Worm (Caenorhabditis elegans) whole organism, L4 larva: ENCODE results near the gene twk-40.
"Not testable (repeated sequence)": the region's sequence is repeated elsewhere in the genome, so short reads cannot be mapped to it uniquely, and the experiment has no call there.

ENCODE experiments used
- F26F4.8 ChIP-seq: fragments of 200-800 bp; sonication (Bioruptor generic); conservative IDR thresholded peaks from 2 replicates; pipeline ENCODE4 v1.3.6; 2022; ENCODE audit warnings: missing genetic modification characterization, missing compliant biosample characterization
- F44E2.7 ChIP-seq: fragments of 200-800 bp; sonication (Bioruptor generic); IDR thresholded peaks from 2 replicates; pipeline ENCODE4 v2.1.2; 2022; ENCODE audit warnings: missing genetic modification characterization, missing compliant biosample characterization
- T26A8.4 ChIP-seq: fragments of 200-800 bp; sonication (Bioruptor generic); IDR thresholded peaks from 2 replicates; pipeline ENCODE4 v1.3.6; 2022; ENCODE audit warnings: missing genetic modification characterization, missing compliant biosample characterization
- Y105C5A.15 ChIP-seq: fragments of 200-800 bp; sonication (Bioruptor generic); IDR thresholded peaks from 2 replicates; pipeline ENCODE4 v1.3.6; 2022; ENCODE audit warnings: missing genetic modification characterization, missing compliant biosample characterization
- Y48G9A.11 ChIP-seq: fragments of 200-800 bp; sonication (Bioruptor generic); IDR thresholded peaks from 2 replicates; pipeline ENCODE4 v1.3.6; 2022; ENCODE audit warnings: missing genetic modification reagents, missing genetic modification characterization, missing compliant biosample characterization
- Y75B8A.6 ChIP-seq: fragments of 200-800 bp; sonication (Bioruptor generic); IDR thresholded peaks from 2 replicates; pipeline ENCODE4 v1.3.6; 2022; ENCODE audit warnings: missing genetic modification reagents, missing genetic modification characterization, missing compliant biosample characterization
- aha-1 ChIP-seq: fragments of 150-350 bp; peaks from one replicate; lab custom pipeline; 2014; ENCODE audit warnings: missing biosample characterization, missing genetic modification characterization
- ama-1 ChIP-seq: fragments of 150-350 bp; optimal IDR thresholded peaks from 2 replicates; lab custom pipeline; 2014; ENCODE audit warnings: inconsistent platforms, mixed read lengths
- arid-1 ChIP-seq: fragments of 200-800 bp; sonication (Bioruptor generic); conservative IDR thresholded peaks from 2 replicates; pipeline ENCODE4 v1.3.6; 2022; ENCODE audit warnings: missing genetic modification reagents, missing genetic modification characterization, missing compliant biosample characterization
- ceh-32 ChIP-seq: sonication (generic microtip); optimal IDR thresholded peaks from 2 replicates; lab custom pipeline; 2016; ENCODE audit warnings: mild to moderate bottlenecking, missing genetic modification characterization, missing compliant biosample characterization; ENCODE audit not compliant: poor library complexity
- ceh-44 ChIP-seq: fragments of 200-800 bp; sonication (Bioruptor generic); IDR thresholded peaks from 2 replicates; pipeline ENCODE4 v1.3.6; 2022; ENCODE audit warnings: missing genetic modification reagents, missing genetic modification characterization, missing compliant biosample characterization
- ctbp-1 ChIP-seq: fragments of 200-800 bp; sonication (Bioruptor generic); IDR thresholded peaks from 2 replicates; pipeline ENCODE4 v1.3.6; 2022; ENCODE audit warnings: missing genetic modification reagents, missing genetic modification characterization, missing compliant biosample characterization
- daf-19 ChIP-seq: fragments of 200-800 bp; sonication (Bioruptor generic); conservative IDR thresholded peaks from 2 replicates; pipeline ENCODE4 v1.3.6; 2022; ENCODE audit warnings: missing genetic modification characterization, missing compliant biosample characterization
- dmd-6 ChIP-seq: fragments of 200-800 bp; sonication (Bioruptor generic); IDR thresholded peaks from 2 replicates; pipeline ENCODE4 v1.3.6; 2022; ENCODE audit warnings: missing genetic modification reagents, missing genetic modification characterization, missing compliant biosample characterization
- dmd-8 ChIP-seq: fragments of 200-800 bp; sonication (Bioruptor generic); IDR thresholded peaks from 2 replicates; pipeline ENCODE4 v1.3.6; 2022; ENCODE audit warnings: missing genetic modification characterization, missing compliant biosample characterization
- dmd-9 ChIP-seq: fragments of 200-800 bp; sonication (Bioruptor generic); IDR thresholded peaks from 2 replicates; pipeline ENCODE4 v1.3.6; 2022; ENCODE audit warnings: missing genetic modification reagents, missing genetic modification characterization, missing compliant biosample characterization
- dpl-1 ChIP-seq: fragments of 150-350 bp; optimal IDR thresholded peaks from 2 replicates; lab custom pipeline; 2014; ENCODE audit warnings: missing biosample characterization, missing genetic modification reagents, missing genetic modification characterization
- egl-43 ChIP-seq: fragments of 200-800 bp; sonication (Bioruptor generic); IDR thresholded peaks from 2 replicates; pipeline ENCODE4 v1.3.6; 2022; ENCODE audit warnings: missing genetic modification reagents, missing genetic modification characterization, missing compliant biosample characterization
- fos-1 ChIP-seq: fragments of 150-350 bp; optimal IDR thresholded peaks from 2 replicates; lab custom pipeline; 2014; ENCODE audit warnings: missing biosample characterization, missing genetic modification characterization
- lim-7 ChIP-seq: fragments of 200-800 bp; sonication (Bioruptor generic); IDR thresholded peaks from 2 replicates; pipeline ENCODE4 v1.3.6; 2022; ENCODE audit warnings: missing genetic modification characterization, missing compliant biosample characterization
- lin-1 ChIP-seq: fragments of 200-800 bp; sonication (Bioruptor generic); IDR thresholded peaks from 2 replicates; pipeline ENCODE4 v1.3.6; 2022; ENCODE audit warnings: missing genetic modification reagents, missing genetic modification characterization, missing compliant biosample characterization
- lin-13 ChIP-seq: fragments of 150-350 bp; optimal IDR thresholded peaks from 2 replicates; lab custom pipeline; 2014; ENCODE audit warnings: missing biosample characterization, missing genetic modification reagents, missing genetic modification characterization
- lin-29 ChIP-seq: fragments of 200-800 bp; sonication (Bioruptor generic); IDR thresholded peaks from 2 replicates; pipeline ENCODE4 v1.3.6; 2022; ENCODE audit warnings: missing genetic modification reagents, missing genetic modification characterization, missing compliant biosample characterization
- lin-38 ChIP-seq: fragments of 200-800 bp; sonication (Bioruptor generic); IDR thresholded peaks from 2 replicates; pipeline ENCODE4 v1.3.6; 2022; ENCODE audit warnings: missing genetic modification reagents, missing genetic modification characterization, missing compliant biosample characterization
- madf-5 ChIP-seq, 2 experiments: fragments of 200-800 bp; sonication (Bioruptor generic); IDR thresholded peaks; 2 replicates each; pipeline ENCODE4 v1.3.6; 2022; ENCODE audit warnings: missing compliant biosample characterization in 2 of 2, missing genetic modification characterization in 2 of 2
- madf-9 ChIP-seq: fragments of 200-800 bp; sonication (Bioruptor generic); conservative IDR thresholded peaks from 2 replicates; pipeline ENCODE4 v1.3.6; 2022; ENCODE audit warnings: missing genetic modification reagents, missing genetic modification characterization, missing compliant biosample characterization
- mdl-1 ChIP-seq, 2 experiments: fragments of 150-350 bp in 1 of 2; sonication (generic microtip) in 1 of 2; optimal IDR thresholded peaks; 2 replicates each; lab custom pipeline; 2014 to 2017; ENCODE audit warnings: missing biosample characterization in 2 of 2, missing genetic modification characterization in 2 of 2
- mdt-29 ChIP-seq: fragments of 200-800 bp; sonication (Bioruptor generic); IDR thresholded peaks from 2 replicates; pipeline ENCODE4 v1.3.6; 2022; ENCODE audit warnings: missing genetic modification reagents, missing genetic modification characterization, missing compliant biosample characterization
- nhr-76 ChIP-seq: fragments of 150-350 bp; optimal IDR thresholded peaks from 2 replicates; lab custom pipeline; 2014; ENCODE audit warnings: missing biosample characterization, missing genetic modification characterization
- pha-4 ChIP-seq, 2 experiments: fragments of 150-350 bp in 1 of 2; fragments of 200-800 bp in 1 of 2; sonication (Bioruptor generic) in 1 of 2; IDR thresholded peaks in 1 of 2; optimal IDR thresholded peaks in 1 of 2; 2 replicates each; pipeline versions ENCODE4 v1.3.6 to Lab custom; 2014 to 2022; ENCODE audit warnings: missing genetic modification characterization in 2 of 2, missing genetic modification reagents in 2 of 2, missing biosample characterization in 1 of 2, missing compliant biosample characterization in 1 of 2
- php-3 ChIP-seq: fragments of 200-800 bp; sonication (Bioruptor generic); IDR thresholded peaks from 2 replicates; pipeline ENCODE4 v1.3.6; 2022; ENCODE audit warnings: missing genetic modification reagents, missing genetic modification characterization, missing compliant biosample characterization
- pqm-1 ChIP-seq: sonication (generic microtip); optimal IDR thresholded peaks from 2 replicates; lab custom pipeline; 2017; ENCODE audit warnings: missing biosample characterization, missing genetic modification characterization
- saeg-2 ChIP-seq: fragments of 200-800 bp; sonication (Bioruptor generic); IDR thresholded peaks from 2 replicates; pipeline ENCODE4 v1.3.6; 2022; ENCODE audit warnings: missing genetic modification reagents, missing genetic modification characterization, missing compliant biosample characterization
- set-16 ChIP-seq: fragments of 200-800 bp; sonication (Bioruptor generic); IDR thresholded peaks from 2 replicates; pipeline ENCODE4 v1.3.6; 2022; ENCODE audit warnings: missing genetic modification reagents, missing genetic modification characterization, missing compliant biosample characterization
- skn-1 ChIP-seq: fragments of 150-350 bp; optimal IDR thresholded peaks from 2 replicates; lab custom pipeline; 2014; ENCODE audit warnings: missing biosample characterization, missing genetic modification characterization
- snpc-1.2 ChIP-seq: fragments of 200-800 bp; sonication (Bioruptor generic); IDR thresholded peaks from 2 replicates; pipeline ENCODE4 v1.3.6; 2022; ENCODE audit warnings: missing genetic modification reagents, missing genetic modification characterization, missing compliant biosample characterization
- snpc-4 ChIP-seq: fragments of 150-350 bp; optimal IDR thresholded peaks from 2 replicates; lab custom pipeline; 2014; ENCODE audit warnings: missing biosample characterization, missing genetic modification characterization
- tra-1 ChIP-seq: fragments of 200-800 bp; sonication (Bioruptor generic); IDR thresholded peaks from 2 replicates; pipeline ENCODE4 v1.3.6; 2022; ENCODE audit warnings: missing genetic modification reagents, missing genetic modification characterization, missing compliant biosample characterization
- vab-7 ChIP-seq: fragments of 200-800 bp; sonication (Bioruptor generic); IDR thresholded peaks from 2 replicates; pipeline ENCODE4 v1.3.6; 2022; ENCODE audit warnings: missing genetic modification reagents, missing genetic modification characterization, missing compliant biosample characterization
- zfp-3 ChIP-seq: fragments of 200-800 bp; sonication (Bioruptor generic); conservative IDR thresholded peaks from 2 replicates; pipeline ENCODE4 v1.3.6; 2022; ENCODE audit warnings: missing genetic modification reagents, missing genetic modification characterization, missing compliant biosample characterization

Gene twk-40

DNA sequence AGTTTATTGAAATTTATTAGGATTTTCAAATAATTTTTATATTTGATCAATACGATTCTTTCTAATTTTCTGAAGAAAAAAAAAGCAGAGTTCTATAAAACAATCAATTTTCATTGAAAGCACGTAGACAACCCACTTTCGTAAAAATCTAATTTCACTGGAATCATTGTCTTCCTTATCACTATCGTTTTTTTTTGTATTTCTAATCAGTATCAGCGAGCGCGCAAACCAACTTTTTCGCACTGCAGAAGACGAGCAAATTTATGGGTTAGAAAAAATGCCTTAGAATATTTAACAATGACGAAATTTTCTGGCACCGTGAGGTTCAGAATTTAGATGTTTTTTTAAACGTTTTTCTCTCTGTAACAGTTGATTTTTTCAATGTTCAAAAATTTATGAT lies 39.5 kb downstream of the twk-40 start:
- TF ChIP-seq dmd-6 (peak; percentile 44; the same call in 1 of the 2 replicates), pqm-1 (tag; lab: Kevin White, UChicago) (peak; percentile 53), daf-19 (GFP tag; lab: Robert Waterston, UW) (no peak)
- TF ChIP-seq, all 104 proteins: peak for 2

DNA sequence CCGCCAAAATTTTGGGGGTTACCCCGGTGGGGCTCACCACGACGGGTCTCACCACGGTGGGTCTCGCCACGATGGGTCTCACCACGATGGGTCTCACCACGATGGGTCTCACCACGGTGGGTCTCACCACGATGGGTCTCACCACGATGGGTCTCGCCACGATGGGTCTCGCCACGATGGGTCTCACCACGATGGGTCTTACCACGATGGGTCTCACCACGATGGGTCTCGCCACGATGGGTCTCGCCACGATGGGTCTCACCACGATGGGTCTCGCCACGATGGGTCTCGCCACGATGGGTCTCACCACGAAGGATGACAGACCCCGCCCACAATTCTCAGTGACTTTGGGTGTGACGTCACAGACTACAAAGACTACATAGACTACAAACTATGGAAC lies 44.0 kb downstream of the twk-40 start:
- TF ChIP-seq F26F4.8, result 0 out of 2 replicates have a peak, but pooled peaks have one; percentile 46
- 0 out of 4 replicates have a peak, but pooled peaks of 1 of the 2 experiments have one; percentile 52 for TF ChIP-seq madf-5 (GFP tag; IDR thresholded peaks at IDR 0.05; lab: Robert Waterston, UW)
- peak; percentile 58; the same call in 1 of the 2 replicates for TF ChIP-seq F44E2.7 (GFP tag; lab: Robert Waterston, UW)
- peak; percentile 19; the same call in 1 of the 2 replicates for TF ChIP-seq php-3 (GFP tag; lab: Robert Waterston, UW)
- 0 out of 2 replicates have a peak, but pooled peaks have one; percentile 69 for TF ChIP-seq dmd-8 (GFP tag; lab: Robert Waterston, UW)
- peak; percentile 93 for TF ChIP-seq set-16 (GFP tag; lab: Robert Waterston, UW)
- 0 out of 2 replicates have a peak, but pooled peaks have one; percentile 16 for TF ChIP-seq T26A8.4
- peak; percentile 45; the same call in 1 of the 2 replicates for TF ChIP-seq Y48G9A.11 (GFP tag; lab: Robert Waterston, UW)
- TF ChIP-seq snpc-1.2 (GFP tag; lab: Robert Waterston, UW), result peak; percentile 51; the same call in 1 of the 2 replicates
- TF ChIP-seq arid-1 (GFP tag; lab: Robert Waterston, UW), result 0 out of 2 replicates have a peak, but pooled peaks have one; percentile 5
- TF ChIP-seq tra-1 (GFP tag; lab: Robert Waterston, UW), result 0 out of 2 replicates have a peak, but pooled peaks have one; percentile 42

DNA sequence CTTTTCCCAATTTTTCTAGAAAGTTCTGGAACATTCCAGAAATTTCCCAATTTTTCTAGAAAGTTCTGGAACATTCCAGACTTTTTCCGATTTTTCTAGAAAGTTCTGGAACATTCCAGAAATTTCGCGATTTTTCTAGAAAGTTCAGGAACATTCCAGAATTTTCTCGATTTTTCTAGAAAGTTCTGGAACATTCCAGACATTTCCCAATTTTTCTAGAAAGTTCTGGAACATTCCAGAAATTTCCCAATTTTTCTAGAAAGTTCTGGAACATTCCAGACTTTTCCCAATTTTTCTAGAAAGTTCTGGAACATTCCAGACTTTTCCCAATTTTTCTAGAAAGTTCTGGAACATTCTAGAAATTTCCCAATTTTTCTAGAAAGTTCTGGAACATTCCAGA lies 44.8 kb downstream of the twk-40 start:
- TF ChIP-seq Y105C5A.15 (GFP tag; lab: Robert Waterston, UW), result 0 out of 2 replicates have a peak, but pooled peaks have one; percentile 26
- peak; percentile 95 for TF ChIP-seq mdt-29 (GFP tag; lab: Robert Waterston, UW)
- TF ChIP-seq Y75B8A.6 (GFP tag; lab: Robert Waterston, UW), result 0 out of 2 replicates have a peak, but pooled peaks have one; percentile 22
- TF ChIP-seq lin-38, result peak; percentile 48
- 0 out of 2 replicates have a peak, but pooled peaks have one; percentile 62 for TF ChIP-seq zfp-3 (GFP tag; lab: Robert Waterston, UW)
- peak; percentile 63; the same call in 1 of the 2 replicates for TF ChIP-seq arid-1 (GFP tag; lab: Robert Waterston, UW)
- TF ChIP-seq saeg-2 (GFP tag; lab: Robert Waterston, UW), result 0 out of 2 replicates have a peak, but pooled peaks have one; percentile 38
- TF ChIP-seq php-3 (GFP tag; lab: Robert Waterston, UW), result 0 out of 2 replicates have a peak, but pooled peaks have one; percentile 21
- peak; percentile 65; the same call in 1 of the 2 replicates for TF ChIP-seq egl-43
- TF ChIP-seq Y48G9A.11 (GFP tag; lab: Robert Waterston, UW), result peak; percentile 59; the same call in 1 of the 2 replicates
- 0 out of 2 replicates have a peak, but pooled peaks have one; percentile 55 for TF ChIP-seq F26F4.8
- TF ChIP-seq pha-4 (GFP tag; IDR thresholded peaks at IDR 0.05; lab: Robert Waterston, UW), result peak; percentile 81
- not testable (repeated sequence) for TF ChIP-seq pha-4 (tag; optimal IDR thresholded peaks at IDR 0.05; lab: Kevin White, UChicago)
- TF ChIP-seq tra-1 (GFP tag; lab: Robert Waterston, UW), result peak; percentile 31; the same call in 1 of the 2 replicates
- 0 out of 2 replicates have a peak, but pooled peaks have one; percentile 18 for TF ChIP-seq lin-1 (GFP tag; lab: Robert Waterston, UW)
- peak; percentile 57; the same call in 1 of the 2 replicates for TF ChIP-seq vab-7 (GFP tag; lab: Robert Waterston, UW)
- 0 out of 2 replicates have a peak, but pooled peaks have one; percentile 41 for TF ChIP-seq ceh-44 (GFP tag; lab: Robert Waterston, UW)
- 0 out of 4 replicates have a peak, but pooled peaks of 1 of the 2 experiments have one; percentile 61 for TF ChIP-seq madf-5 (GFP tag; IDR thresholded peaks at IDR 0.05; lab: Robert Waterston, UW)
- 0 out of 2 replicates have a peak, but pooled peaks have one; percentile 44 for TF ChIP-seq lim-7
- TF ChIP-seq snpc-1.2 (GFP tag; lab: Robert Waterston, UW), result peak; percentile 65
- 0 out of 2 replicates have a peak, but pooled peaks have one; percentile 6 for TF ChIP-seq set-16 (GFP tag; lab: Robert Waterston, UW)

DNA sequence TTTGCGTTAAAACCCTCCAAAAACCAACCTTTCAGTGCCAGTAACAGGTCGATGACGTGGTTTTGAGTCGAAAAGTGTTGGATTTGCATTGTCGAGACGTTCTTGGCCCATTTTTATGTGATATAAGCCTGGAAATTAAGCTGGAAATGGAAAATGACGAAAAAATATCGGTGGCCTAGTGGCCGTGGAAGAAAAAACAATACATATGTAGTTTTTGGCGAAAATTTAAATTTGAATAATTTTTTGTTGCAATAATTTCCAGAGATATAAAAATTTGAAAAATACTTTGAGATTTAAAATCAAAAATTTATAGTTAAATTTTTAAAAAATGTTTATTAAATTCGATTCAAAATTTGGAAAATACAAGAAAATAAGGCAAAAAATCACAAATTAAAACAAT lies 52.9 kb downstream of the twk-40 start, which contains the start of gene ciao-2B:
Gene ciao-2B (minus strand): TSS at position 130 of the 400 bp plus-strand sequence.
- no peak for TF ChIP-seq mdl-1 (tag; optimal IDR thresholded peaks at IDR 0.05; lab: Kevin White, UChicago)
- peak; percentile 40; the same call in 1 of the 2 replicates for TF ChIP-seq lin-38
- no peak for TF ChIP-seq snpc-4 (tag; lab: Kevin White, UChicago)
- TF ChIP-seq dmd-9 (GFP tag; lab: Robert Waterston, UW), result no peak
- TF ChIP-seq lin-29, result no peak
- no peak for TF ChIP-seq ceh-32 (tag; lab: Kevin White, UChicago)
- TF ChIP-seq pha-4 (GFP tag; IDR thresholded peaks at IDR 0.05; lab: Robert Waterston, UW), result no peak
- TF ChIP-seq pha-4 (tag; optimal IDR thresholded peaks at IDR 0.05; lab: Kevin White, UChicago), result no peak
- TF ChIP-seq skn-1 (tag; lab: Kevin White, UChicago), result no peak
- no peak for TF ChIP-seq arid-1 (GFP tag; lab: Robert Waterston, UW)
- TF ChIP-seq aha-1 (tag; lab: Kevin White, UChicago), result no peak
- no peak for TF ChIP-seq lin-13 (GFP tag; lab: Kevin White, UChicago)
- TF ChIP-seq ctbp-1 (GFP tag; lab: Robert Waterston, UW), result no peak
- TF ChIP-seq nhr-76, result no peak
- TF ChIP-seq snpc-1.2 (GFP tag; lab: Robert Waterston, UW), result no peak
- TF ChIP-seq vab-7 (GFP tag; lab: Robert Waterston, UW), result no peak
- peak; percentile 80 for TF ChIP-seq dpl-1 (GFP tag; lab: Kevin White, UChicago)
- no peak for TF ChIP-seq php-3 (GFP tag; lab: Robert Waterston, UW)
- TF ChIP-seq ama-1, result no peak
- no peak for TF ChIP-seq madf-9
- no peak for TF ChIP-seq fos-1 (tag; lab: Kevin White, UChicago)
